Worm (Caenorhabditis elegans) whole organism, L3 larva: ENCODE results near the gene K05F1.10.

Experiments
- aly-2 ChIP-seq: fragments of 150-350 bp; optimal IDR thresholded peaks from 2 replicates; lab custom pipeline; 2014; ENCODE audit warnings: missing biosample characterization, missing genetic modification characterization
- ceh-16 ChIP-seq: sonication (generic microtip); optimal IDR thresholded peaks from 2 replicates; lab custom pipeline; 2017; ENCODE audit warnings: missing biosample characterization, missing genetic modification characterization
- egl-27 ChIP-seq: sonication (generic microtip); optimal IDR thresholded peaks from 4 replicates; lab custom pipeline; 2017; ENCODE audit warnings: missing biosample characterization, missing genetic modification reagents, missing genetic modification characterization
- elt-3 ChIP-seq, 3 experiments: fragments of 150-350 bp in 1 of 3; sonication (generic microtip) in 2 of 3; optimal IDR thresholded peaks; 2 replicates in 2 of 3; 4 replicates in 1 of 3; lab custom pipeline; 2014 to 2017; ENCODE audit warnings: missing biosample characterization in 3 of 3, missing genetic modification characterization in 3 of 3
- jun-1 ChIP-seq: fragments of 150-350 bp; optimal IDR thresholded peaks from 2 replicates; lab custom pipeline; 2014; ENCODE audit warnings: missing biosample characterization, missing genetic modification reagents, missing genetic modification characterization
- lin-39 ChIP-seq: fragments of 150-350 bp; optimal IDR thresholded peaks from 2 replicates; lab custom pipeline; 2018; ENCODE audit warnings: missing biosample characterization, missing genetic modification reagents, missing genetic modification characterization
- nfya-1 ChIP-seq: sonication (generic microtip); optimal IDR thresholded peaks from 2 replicates; lab custom pipeline; 2017; ENCODE audit warnings: missing genetic modification characterization, mild to moderate bottlenecking, missing compliant biosample characterization, antibody characterized with exemption, moderate library complexity; ENCODE audit not compliant: insufficient read depth
- nhr-11 ChIP-seq: fragments of 150-350 bp; optimal IDR thresholded peaks from 2 replicates; lab custom pipeline; 2014; ENCODE audit warnings: missing biosample characterization, missing genetic modification characterization
- nhr-77 ChIP-seq: fragments of 150-350 bp; optimal IDR thresholded peaks from 2 replicates; lab custom pipeline; 2014; ENCODE audit warnings: missing biosample characterization, missing genetic modification characterization
- pha-4 ChIP-seq: fragments of 150-350 bp; optimal IDR thresholded peaks from 2 replicates; lab custom pipeline; 2014; ENCODE audit warnings: missing biosample characterization, missing genetic modification reagents, missing genetic modification characterization
- snpc-4 ChIP-seq: fragments of 150-350 bp; optimal IDR thresholded peaks from 2 replicates; lab custom pipeline; 2014; ENCODE audit warnings: missing biosample characterization, missing genetic modification characterization
- tbx-2 ChIP-seq: sonication (generic microtip); optimal IDR thresholded peaks from 2 replicates; lab custom pipeline; 2016; ENCODE audit warnings: mild to moderate bottlenecking, missing genetic modification characterization, missing compliant biosample characterization
- unc-62 ChIP-seq: fragments of 150-350 bp; sonication (generic microtip); optimal IDR thresholded peaks from 4 replicates; lab custom pipeline; 2014; ENCODE audit warnings: missing biosample characterization, missing genetic modification reagents, missing genetic modification characterization

ce11 chrII:5794195-5794594, 11.1 kb downstream of the K05F1.10 start, which contains the start of gene acdh-8:
- TF ChIP-seq elt-3 (tag; optimal IDR thresholded peaks at IDR 0.05; lab: Kevin White, UChicago) (no peak), lin-39 (tag; lab: Kevin White, UChicago) (no peak), snpc-4 (tag; lab: Kevin White, UChicago) (no peak), unc-62 (GFP tag; lab: Kevin White, UChicago) (no peak), egl-27 (tag; lab: Kevin White, UChicago) (no peak), nhr-11 (tag; lab: Kevin White, UChicago) (no peak), ceh-16 (tag; lab: Kevin White, UChicago) (no peak), tbx-2 (tag; lab: Kevin White, UChicago) (no peak), nfya-1 (tag; lab: Kevin White, UChicago) (no peak), nhr-77 (no peak), aly-2 (tag; lab: Kevin White, UChicago) (no peak), jun-1 (no peak), pha-4 (no peak)
